Worm (Caenorhabditis elegans) whole organism, young adult: Measurements from ENCODE around the gene vha-13.

Experiments used
- Y95B8A.8 ChIP-seq: fragments of 200-800 bp; sonication (Bioruptor generic); IDR thresholded peaks from 2 replicates; pipeline ENCODE4 v1.3.6; 2022; ENCODE audit warnings: missing genetic modification reagents, missing genetic modification characterization, missing compliant biosample characterization
- athp-1 ChIP-seq: sonication (generic microtip); optimal IDR thresholded peaks from 2 replicates; lab custom pipeline; 2017; ENCODE audit warnings: mild to moderate bottlenecking, missing genetic modification characterization, missing compliant biosample characterization
- ceh-79 ChIP-seq: sonication (generic microtip); optimal IDR thresholded peaks from 2 replicates; lab custom pipeline; 2017; ENCODE audit warnings: mild to moderate bottlenecking, missing genetic modification characterization, missing compliant biosample characterization
- hmg-1.2 ChIP-seq: fragments of 200-800 bp; sonication (Bioruptor generic); IDR thresholded peaks from 2 replicates; pipeline ENCODE4 v1.3.6; 2022; ENCODE audit warnings: missing genetic modification reagents, missing genetic modification characterization, missing compliant biosample characterization
- rcor-1 ChIP-seq: fragments of 200-800 bp; sonication (Bioruptor generic); IDR thresholded peaks from 2 replicates; pipeline ENCODE4 v1.3.6; 2022; ENCODE audit warnings: missing genetic modification reagents, missing genetic modification characterization, missing compliant biosample characterization
- rpc-1 ChIP-seq, 2 experiments: fragments of 150-350 bp in 1 of 2; sonication (generic microtip) in 1 of 2; optimal IDR thresholded peaks; 2 replicates each; lab custom pipeline; 2014 to 2018; ENCODE audit warnings: missing biosample characterization in 1 of 2, missing genetic modification characterization in 1 of 2, missing genetic modification reagents in 1 of 2, missing genotype in 1 of 2
- sea-2 ChIP-seq: fragments of 200-800 bp; sonication (Bioruptor generic); IDR thresholded peaks from 2 replicates; pipeline ENCODE4 v1.3.6; 2022; ENCODE audit warnings: missing genetic modification characterization, missing compliant biosample characterization
- unc-62 ChIP-seq: fragments of 150-350 bp; optimal IDR thresholded peaks from 2 replicates; lab custom pipeline; 2014; ENCODE audit warnings: missing biosample characterization, missing genetic modification reagents, missing genetic modification characterization
- ztf-22 ChIP-seq: fragments of 200-800 bp; sonication (Bioruptor generic); optimal IDR thresholded peaks from 2 replicates; lab custom pipeline; 2018; ENCODE audit warnings: mild to moderate bottlenecking, missing genetic modification characterization, moderate library complexity, missing compliant biosample characterization

DNA sequence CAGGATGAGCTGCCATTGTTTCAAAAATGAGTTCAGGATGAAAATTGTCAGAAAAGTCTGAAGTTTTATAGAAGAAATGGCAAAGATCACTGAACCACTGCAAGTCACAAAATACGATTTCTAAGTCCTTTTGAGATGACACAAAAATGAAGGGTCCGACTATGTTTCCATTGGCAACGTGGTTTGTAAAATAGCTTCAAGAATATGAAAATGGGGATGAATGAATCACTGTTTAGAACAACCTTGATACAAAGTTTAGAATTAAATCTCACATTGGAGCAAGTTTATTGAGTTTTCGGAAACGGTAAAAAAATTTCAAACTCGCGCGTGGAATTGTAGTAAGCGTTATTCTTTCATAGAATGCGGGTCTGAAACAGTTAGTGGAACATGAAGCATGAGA lies 40.4 kb upstream of the vha-13 start, which contains the start of gene ddn-3:
- TF ChIP-seq rpc-1 (optimal IDR thresholded peaks at IDR 0.05; lab: Kevin White, UChicago): no peak
- TF ChIP-seq rpc-1 (tag; optimal IDR thresholded peaks at IDR 0.05; lab: Kevin White, UChicago): no peak
- TF ChIP-seq rcor-1: no peak
- TF ChIP-seq ceh-79: no peak
- TF ChIP-seq Y95B8A.8 (GFP tag; lab: Robert Waterston, UW): no peak
- no peak for TF ChIP-seq sea-2 (GFP tag; lab: Robert Waterston, UW)
- no peak for TF ChIP-seq unc-62
- TF ChIP-seq athp-1 (tag; lab: Kevin White, UChicago): no peak
- no peak for TF ChIP-seq hmg-1.2 (GFP tag; lab: Robert Waterston, UW)
- no peak for TF ChIP-seq ztf-22 (GFP tag; lab: Kevin White, UChicago)
